Fruit fly (Drosophila melanogaster): ENCODE results near the gene CG32988.

DNA sequence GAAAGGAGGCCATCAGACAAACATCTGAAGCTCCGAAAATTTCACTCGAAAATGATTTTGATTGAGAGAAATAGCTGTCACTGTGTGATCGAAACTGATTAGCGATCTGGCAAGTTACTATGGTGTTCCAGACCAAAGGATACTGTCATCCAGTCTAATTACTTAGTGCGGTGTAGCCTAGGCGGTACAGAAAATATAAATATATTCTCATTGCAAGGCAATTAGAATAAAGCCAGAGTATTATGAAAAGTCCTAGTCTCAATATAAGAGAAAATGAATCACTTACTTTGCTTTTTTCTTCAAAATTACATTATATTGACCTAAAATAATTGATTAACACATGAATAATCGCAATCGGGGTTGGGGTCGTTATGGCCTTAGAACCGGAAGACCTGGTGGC lies at the start of gene CG32988:
- TF ChIP-seq Clk (GFP tag; optimal IDR thresholded peaks at IDR 0.05) (no peak), CG14711 (tag; optimal IDR thresholded peaks at IDR 0.05) (no peak), tj (GFP tag; optimal IDR thresholded peaks at IDR 0.05) (no peak), cic (GFP tag; optimal IDR thresholded peaks at IDR 0.05) (no peak), kay (GFP tag; ENCODE audit: borderline replicate concordance) (no peak), CG7101 (tag; optimal IDR thresholded peaks at IDR 0.05) (no peak), cnc (optimal IDR thresholded peaks at IDR 0.05) (no peak), pad (GFP tag; optimal IDR thresholded peaks at IDR 0.05) (no peak), ovo (GFP tag; optimal IDR thresholded peaks at IDR 0.05) (no peak), Mnt (GFP tag; optimal IDR thresholded peaks at IDR 0.05) (no peak), toe (GFP tag; optimal IDR thresholded peaks at IDR 0.05) (no peak), CG12768 (GFP tag; optimal IDR thresholded peaks at IDR 0.05) (no peak), CG1620 (GFP tag; optimal IDR thresholded peaks at IDR 0.05) (no peak)

Measured in whole organism, adult.